Worm (Caenorhabditis elegans) whole organism, L3 larva: Measurements from ENCODE around the gene lsy-12.

Experiments
- ama-1 ChIP-seq: fragments of 150-350 bp; optimal IDR thresholded peaks from 2 replicates; lab custom pipeline; 2018
- ceh-28 ChIP-seq: fragments of 150-350 bp; optimal IDR thresholded peaks from 2 replicates; lab custom pipeline; 2014; ENCODE audit warnings: missing biosample characterization, missing genetic modification reagents, missing genetic modification characterization
- elt-3 ChIP-seq, 3 experiments: fragments of 150-350 bp in 1 of 3; sonication (generic microtip) in 2 of 3; optimal IDR thresholded peaks; 2 replicates in 2 of 3; 4 replicates in 1 of 3; lab custom pipeline; 2014 to 2017; ENCODE audit warnings: missing biosample characterization in 3 of 3, missing genetic modification characterization in 3 of 3
- pqm-1 ChIP-seq: fragments of 150-350 bp; optimal IDR thresholded peaks from 2 replicates; lab custom pipeline; 2017; ENCODE audit warnings: missing biosample characterization, missing genetic modification characterization, inconsistent platforms
- tbx-2 ChIP-seq: sonication (generic microtip); optimal IDR thresholded peaks from 2 replicates; lab custom pipeline; 2016; ENCODE audit warnings: mild to moderate bottlenecking, missing genetic modification characterization, missing compliant biosample characterization
- unc-39 ChIP-seq: sonication (generic microtip); optimal IDR thresholded peaks from 4 replicates; lab custom pipeline; 2017; ENCODE audit warnings: missing biosample characterization, missing genetic modification characterization

DNA sequence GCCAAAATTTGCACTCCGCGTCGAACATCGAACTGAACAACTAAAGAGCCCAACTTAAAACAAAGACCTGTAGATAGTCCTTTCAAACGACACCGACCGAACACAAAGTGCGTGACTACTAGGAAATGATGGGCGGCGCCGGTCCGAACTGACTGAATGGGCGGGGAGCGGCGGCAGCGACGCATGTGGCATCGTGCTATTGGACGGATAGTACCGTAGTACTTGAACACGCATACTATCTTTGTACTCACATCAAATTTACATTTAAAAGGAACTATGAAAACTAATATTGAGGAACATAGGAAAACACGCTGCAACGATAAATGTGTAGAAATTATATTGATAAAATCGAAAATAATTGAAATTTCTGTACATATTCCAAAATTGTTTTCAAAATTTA lies 574 bp upstream of the lsy-12 start:
- TF ChIP-seq tbx-2 (tag; lab: Kevin White, UChicago) (no peak), unc-39 (tag; lab: Kevin White, UChicago) (no peak), pqm-1 (tag; lab: Kevin White, UChicago) (no peak), ama-1 (lab: Kevin White, UChicago) (no peak), ceh-28 (tag; lab: Kevin White, UChicago) (no peak), elt-3 (tag; optimal IDR thresholded peaks at IDR 0.05; lab: Kevin White, UChicago) (no peak)
